Fruit fly (Drosophila melanogaster) whole organism, prepupa: ENCODE measurements around the gene RpL13A.

Experiments used
- Blimp-1 ChIP-seq: fragments of 200-800 bp; sonication (Bioruptor generic); optimal IDR thresholded peaks from 3 replicates; lab custom pipeline; 2017; ENCODE audit warnings: missing biosample characterization, missing genetic modification characterization, mild to moderate bottlenecking, moderate library complexity, missing genetic modification reagents
- CG10631 ChIP-seq: fragments of 200-800 bp; sonication (Bioruptor generic); optimal IDR thresholded peaks from 2 replicates; lab custom pipeline; 2016; ENCODE audit warnings: missing biosample characterization, missing genetic modification characterization
- CG10669 ChIP-seq: fragments of 200-800 bp; sonication (Bioruptor generic); optimal IDR thresholded peaks from 3 replicates; lab custom pipeline; 2018; ENCODE audit warnings: missing biosample characterization, mild to moderate bottlenecking, missing genetic modification characterization, moderate library complexity
- CG11294 ChIP-seq: fragments of 200-800 bp; sonication (Bioruptor generic); IDR thresholded peaks from 2 replicates; pipeline ENCODE4 v1.3.6; 2022; ENCODE audit warnings: missing biosample characterization, missing genetic modification characterization
- CG11762 ChIP-seq: fragments of 200-800 bp; sonication (Bioruptor generic); optimal IDR thresholded peaks from 3 replicates; lab custom pipeline; 2016; ENCODE audit warnings: missing biosample characterization, missing genetic modification characterization; ENCODE audit not compliant: insufficient read depth
- CG11902 ChIP-seq: fragments of 200-800 bp; sonication (Bioruptor generic); optimal IDR thresholded peaks from 3 replicates; lab custom pipeline; 2016; ENCODE audit warnings: missing biosample characterization, missing genetic modification characterization
- CG15336 ChIP-seq: fragments of 200-800 bp; sonication (Bioruptor generic); IDR thresholded peaks from 2 replicates; pipeline ENCODE4 v1.3.6; 2022; ENCODE audit warnings: missing biosample characterization, missing genetic modification characterization
- CG1621 ChIP-seq: fragments of 200-800 bp; sonication (Bioruptor generic); optimal IDR thresholded peaks from 3 replicates; lab custom pipeline; 2018; ENCODE audit warnings: missing biosample characterization, mild to moderate bottlenecking, missing genetic modification characterization
- CG3032 ChIP-seq: fragments of 200-800 bp; optimal IDR thresholded peaks from 2 replicates; lab custom pipeline; 2019; ENCODE audit warnings: missing biosample characterization, mild to moderate bottlenecking, missing genetic modification characterization, moderate library complexity
- CG31627 ChIP-seq: fragments of 200-800 bp; sonication (Bioruptor generic); optimal IDR thresholded peaks from 3 replicates; lab custom pipeline; 2016; ENCODE audit warnings: missing biosample characterization, missing genetic modification characterization
- CG32006 ChIP-seq: fragments of 200-800 bp; sonication (Bioruptor generic); optimal IDR thresholded peaks from 3 replicates; lab custom pipeline; 2017; ENCODE audit warnings: missing biosample characterization, mild to moderate bottlenecking, missing genetic modification characterization
- CG34406 ChIP-seq: fragments of 200-800 bp; sonication (Bioruptor generic); optimal IDR thresholded peaks from 3 replicates; lab custom pipeline; 2016; ENCODE audit warnings: missing biosample characterization, missing genetic modification characterization
- CG4318 ChIP-seq: fragments of 200-800 bp; sonication (Bioruptor generic); optimal IDR thresholded peaks from 3 replicates; lab custom pipeline; 2017; ENCODE audit warnings: missing biosample characterization, mild to moderate bottlenecking, missing genetic modification characterization
- CG6163 ChIP-seq: fragments of 200-800 bp; sonication (Bioruptor generic); IDR thresholded peaks from 3 replicates; pipeline ENCODE4 v1.3.6; 2022; ENCODE audit warnings: missing biosample characterization, missing genetic modification characterization
- CG6276 ChIP-seq: fragments of 200-800 bp; sonication (Bioruptor generic); optimal IDR thresholded peaks from 2 replicates; lab custom pipeline; 2017; ENCODE audit warnings: missing biosample characterization, mild to moderate bottlenecking, missing genetic modification characterization
- CG6808 ChIP-seq: fragments of 200-800 bp; sonication (Bioruptor generic); optimal IDR thresholded peaks from 3 replicates; lab custom pipeline; 2017; ENCODE audit warnings: missing biosample characterization, missing genetic modification characterization, mild to moderate bottlenecking, moderate library complexity, missing genetic modification reagents
- CG8319 ChIP-seq: fragments of 200-800 bp; sonication (Bioruptor generic); optimal IDR thresholded peaks from 3 replicates; lab custom pipeline; 2016; ENCODE audit warnings: missing biosample characterization, missing genetic modification characterization
- Eip93F ChIP-seq: fragments of 200-800 bp; sonication (Bioruptor generic); optimal IDR thresholded peaks from 2 replicates; lab custom pipeline; 2016; ENCODE audit warnings: missing biosample characterization, mild to moderate bottlenecking, missing genetic modification characterization
- Ets21C ChIP-seq: fragments of 200-800 bp; sonication (Bioruptor generic); optimal IDR thresholded peaks from 3 replicates; lab custom pipeline; 2016; ENCODE audit warnings: missing biosample characterization, missing genetic modification characterization
- Ets96B ChIP-seq: fragments of 200-800 bp; optimal IDR thresholded peaks from 2 replicates; lab custom pipeline; 2019; ENCODE audit warnings: missing biosample characterization, mild to moderate bottlenecking, missing genetic modification characterization, moderate library complexity
- Hr38 ChIP-seq: sonication (Bioruptor generic); optimal IDR thresholded peaks from 2 replicates; lab custom pipeline; 2016; ENCODE audit warnings: missing biosample characterization, missing genetic modification characterization
- Hr39 ChIP-seq: fragments of 200-800 bp; sonication (Bioruptor generic); optimal IDR thresholded peaks from 2 replicates; lab custom pipeline; 2016; ENCODE audit warnings: missing biosample characterization, missing genetic modification characterization
- Hr4 ChIP-seq: fragments of 200-800 bp; sonication (Bioruptor generic); optimal IDR thresholded peaks from 3 replicates; lab custom pipeline; 2016; ENCODE audit warnings: missing biosample characterization, missing genetic modification characterization
- Met ChIP-seq: fragments of 200-800 bp; sonication (Bioruptor generic); optimal IDR thresholded peaks from 3 replicates; lab custom pipeline; 2016; ENCODE audit warnings: missing biosample characterization, missing genetic modification characterization
- OdsH ChIP-seq: fragments of 200-800 bp; sonication (Bioruptor generic); optimal IDR thresholded peaks from 3 replicates; lab custom pipeline; 2016; ENCODE audit warnings: missing biosample characterization, missing genetic modification characterization
- Smox ChIP-seq: fragments of 200-800 bp; sonication (Bioruptor generic); optimal IDR thresholded peaks from 3 replicates; lab custom pipeline; 2016; ENCODE audit warnings: missing biosample characterization, missing genetic modification characterization
- Sox14 ChIP-seq: fragments of 200-800 bp; sonication (Bioruptor generic); optimal IDR thresholded peaks from 3 replicates; lab custom pipeline; 2016; ENCODE audit warnings: missing biosample characterization, missing genetic modification characterization
- Sox15 ChIP-seq: fragments of 200-800 bp; sonication (Bioruptor generic); optimal IDR thresholded peaks from 3 replicates; lab custom pipeline; 2016; ENCODE audit warnings: missing biosample characterization, missing genetic modification characterization
- achi ChIP-seq: fragments of 200-800 bp; sonication (Bioruptor generic); optimal IDR thresholded peaks from 3 replicates; lab custom pipeline; 2016; ENCODE audit warnings: missing biosample characterization, missing genetic modification characterization
- acj6 ChIP-seq: fragments of 200-800 bp; sonication (Bioruptor generic); optimal IDR thresholded peaks from 3 replicates; lab custom pipeline; 2016; ENCODE audit warnings: missing biosample characterization, missing genetic modification characterization
- dac ChIP-seq: fragments of 200-800 bp; sonication (Bioruptor generic); optimal IDR thresholded peaks from 2 replicates; lab custom pipeline; 2017; ENCODE audit warnings: missing biosample characterization, mild to moderate bottlenecking, missing genetic modification characterization
- esn ChIP-seq: fragments of 200-800 bp; sonication (Bioruptor generic); optimal IDR thresholded peaks from 2 replicates; lab custom pipeline; 2016; ENCODE audit warnings: missing biosample characterization, mild to moderate bottlenecking, missing genetic modification characterization, moderate library complexity
- fd59A ChIP-seq: fragments of 200-800 bp; sonication (Bioruptor generic); optimal IDR thresholded peaks from 2 replicates; lab custom pipeline; 2017; ENCODE audit warnings: missing biosample characterization, mild to moderate bottlenecking, missing genetic modification characterization, missing genetic modification reagents
- fd85E ChIP-seq: fragments of 200-800 bp; sonication (Bioruptor generic); optimal IDR thresholded peaks from 3 replicates; lab custom pipeline; 2016; ENCODE audit warnings: missing biosample characterization, missing genetic modification characterization
- fkh ChIP-seq: fragments of 200-800 bp; sonication (Bioruptor generic); optimal IDR thresholded peaks from 3 replicates; lab custom pipeline; 2017; ENCODE audit warnings: missing biosample characterization, mild to moderate bottlenecking, missing genetic modification characterization, moderate library complexity
- lz ChIP-seq: fragments of 200-800 bp; sonication (Bioruptor generic); optimal IDR thresholded peaks from 3 replicates; lab custom pipeline; 2016; ENCODE audit warnings: missing biosample characterization, missing genetic modification characterization
- net ChIP-seq: fragments of 200-800 bp; sonication (Bioruptor generic); optimal IDR thresholded peaks from 3 replicates; lab custom pipeline; 2016; ENCODE audit warnings: missing biosample characterization, missing genetic modification characterization
- pdm3 ChIP-seq: fragments of 200-800 bp; sonication (Bioruptor generic); optimal IDR thresholded peaks from 3 replicates; lab custom pipeline; 2016; ENCODE audit warnings: missing biosample characterization, missing genetic modification characterization
- salr ChIP-seq, 2 experiments: fragments of 200-800 bp; sonication (Bioruptor generic); optimal IDR thresholded peaks; 3 replicates each; lab custom pipeline; 2016 to 2018; ENCODE audit warnings: missing biosample characterization in 2 of 2, missing genetic modification characterization in 2 of 2, mild to moderate bottlenecking in 1 of 2
- spab ChIP-seq: fragments of 200-800 bp; sonication (Bioruptor generic); optimal IDR thresholded peaks from 2 replicates; lab custom pipeline; 2017; ENCODE audit warnings: missing biosample characterization, mild to moderate bottlenecking, missing genetic modification characterization, missing genetic modification reagents
- ss ChIP-seq, 2 experiments: fragments of 200-800 bp; sonication (Bioruptor generic); optimal IDR thresholded peaks; 2 replicates in 1 of 2; 3 replicates in 1 of 2; lab custom pipeline; 2017 to 2018; ENCODE audit warnings: mild to moderate bottlenecking in 2 of 2, missing biosample characterization in 2 of 2, missing genetic modification characterization in 2 of 2, moderate library complexity in 1 of 2
- svp ChIP-seq: fragments of 200-800 bp; sonication (Bioruptor generic); peaks from one replicate; lab custom pipeline; 2016; ENCODE audit warnings: missing biosample characterization, missing genetic modification characterization
- topi ChIP-seq: fragments of 200-800 bp; sonication (Bioruptor generic); optimal IDR thresholded peaks from 3 replicates; lab custom pipeline; 2016; ENCODE audit warnings: missing biosample characterization, missing genetic modification characterization
- vri ChIP-seq: fragments of 200-800 bp; sonication (Bioruptor generic); optimal IDR thresholded peaks from 3 replicates; lab custom pipeline; 2016; ENCODE audit warnings: missing biosample characterization, mild to moderate bottlenecking, missing genetic modification characterization

Gene RpL13A

DNA sequence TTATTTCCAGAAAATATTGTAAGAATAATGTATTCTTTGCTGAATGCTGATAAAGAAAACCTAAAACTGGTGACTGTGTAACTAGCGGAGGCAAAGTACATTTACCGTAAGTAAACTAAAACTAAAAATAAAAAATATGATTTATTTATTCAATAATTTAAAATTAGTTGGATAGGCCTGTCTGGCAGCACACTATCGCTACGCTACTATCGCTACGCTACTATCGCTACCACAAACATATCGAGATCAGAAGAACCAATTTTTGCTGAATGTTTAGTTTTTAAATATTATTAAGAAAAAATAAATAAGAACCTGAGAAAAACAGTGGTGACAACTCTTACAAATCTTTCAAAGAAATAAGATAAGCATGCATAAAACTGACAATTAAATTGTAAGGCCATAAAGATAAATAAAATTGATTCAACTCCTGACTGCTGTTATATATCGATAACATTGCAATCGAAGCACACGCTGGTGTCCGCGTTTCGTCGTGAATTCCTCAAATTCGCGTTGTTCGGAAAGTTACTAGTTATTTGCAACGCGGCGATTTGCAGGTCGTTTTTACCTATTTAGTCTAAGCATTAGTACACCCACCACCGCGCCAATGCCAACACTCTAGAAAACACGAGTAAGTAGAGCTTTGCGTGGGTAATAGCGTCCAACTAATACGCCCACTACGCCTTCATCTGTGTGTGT is 36.1 kb downstream of the RpL13A start, which contains the start of gene Wdr33 (continued):
- TF ChIP-seq salr (GFP tag; optimal IDR thresholded peaks at IDR 0.05; lab: Kevin White, UChicago) (no peak), CG11902 (GFP tag; lab: Kevin White, UChicago) (peak; percentile 48), fd59A (GFP tag; lab: Kevin White, UChicago) (no peak), pdm3 (GFP tag; lab: Kevin White, UChicago) (no peak), svp (GFP tag; lab: Kevin White, UChicago) (peak; percentile 68), Hr4 (peak; percentile 45), Eip93F (GFP tag; lab: Kevin White, UChicago) (no peak), CG8319 (GFP tag; lab: Kevin White, UChicago) (peak; percentile 6), CG15336 (GFP tag; lab: Robert Waterston, UW) (no peak)

DNA sequence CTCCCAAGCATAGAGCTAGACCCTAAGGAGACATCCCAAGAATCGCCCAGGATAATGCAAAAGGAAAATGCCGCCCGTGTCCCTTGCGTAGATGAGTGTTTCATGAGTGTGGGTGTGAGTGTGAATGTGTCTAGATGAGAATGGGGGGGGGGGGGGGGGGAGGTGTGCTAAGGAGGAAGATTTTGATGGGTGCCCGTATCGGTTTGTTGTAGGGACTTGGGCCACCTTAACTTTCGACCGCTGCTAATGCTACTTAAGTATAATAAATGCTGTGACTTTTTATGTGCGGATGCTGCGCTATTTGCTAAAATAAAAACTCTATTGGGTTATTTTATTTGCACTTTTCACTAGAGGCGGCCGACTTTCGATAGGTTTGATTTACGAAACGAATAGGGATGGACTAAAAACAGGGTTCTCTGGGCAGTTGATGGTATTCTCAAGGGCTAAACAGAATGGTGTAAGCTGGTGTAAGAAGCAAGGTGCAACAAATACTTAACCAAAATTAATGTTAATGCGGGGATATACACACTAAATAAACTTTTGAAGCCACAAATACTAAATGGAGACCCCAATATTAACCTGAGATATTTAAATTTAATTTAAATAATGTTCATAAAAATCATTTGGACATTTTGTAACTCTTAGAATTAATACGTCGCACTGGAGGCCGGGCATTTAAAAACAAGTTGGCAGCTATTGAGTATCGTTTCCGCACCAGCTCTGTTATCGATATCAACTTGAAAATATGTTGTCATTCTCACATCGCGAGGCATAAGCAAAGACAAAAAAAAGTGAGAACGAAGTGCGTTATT is 44.9 kb downstream of the RpL13A start, which contains the start of the genes Xe7 and Atg17:
Gene Xe7 (minus strand): TSS at position 407 of the 812 bp plus-strand sequence.
Gene Atg17 (plus strand): TSS at position 786 of the 812 bp plus-strand sequence.
- peak; percentile 55 for TF ChIP-seq Hr38 (GFP tag; lab: Kevin White, UChicago)
- peak; percentile 91 for TF ChIP-seq topi (GFP tag; lab: Kevin White, UChicago)
- peak; percentile 93 for TF ChIP-seq CG4318 (GFP tag; lab: Kevin White, UChicago)
- peak; percentile 87 for TF ChIP-seq Eip93F (GFP tag; lab: Kevin White, UChicago)
- TF ChIP-seq Sox15 (GFP tag; lab: Kevin White, UChicago), result peak; percentile 95
- peak; percentile 76 for TF ChIP-seq fkh
- TF ChIP-seq vri (GFP tag; lab: Kevin White, UChicago), result peak; percentile 73
- TF ChIP-seq esn (GFP tag; lab: Kevin White, UChicago), result peak; percentile 92
- peak; percentile 89 for TF ChIP-seq Sox14
- peak; percentile 95 for TF ChIP-seq Hr39 (GFP tag; lab: Kevin White, UChicago)
- TF ChIP-seq achi (GFP tag; lab: Kevin White, UChicago), result peak; percentile 92
- no peak for TF ChIP-seq CG6276 (GFP tag; lab: Kevin White, UChicago)
- TF ChIP-seq CG1621 (tag; lab: Kevin White, UChicago), result peak; percentile 78
- peak; percentile 27 to 80 for TF ChIP-seq ss (GFP tag; optimal IDR thresholded peaks at IDR 0.05; lab: Kevin White, UChicago)
- TF ChIP-seq net (GFP tag; lab: Kevin White, UChicago), result peak; percentile 83
- TF ChIP-seq Smox (GFP tag; lab: Kevin White, UChicago), result peak; percentile 91
- TF ChIP-seq CG15336 (GFP tag; lab: Robert Waterston, UW), result peak; percentile 77
- TF ChIP-seq CG34406 (GFP tag; lab: Kevin White, UChicago), result peak; percentile 90
- peak; percentile 75 to 94 for TF ChIP-seq salr (GFP tag; optimal IDR thresholded peaks at IDR 0.05; lab: Kevin White, UChicago)
- peak; percentile 93 for TF ChIP-seq lz (GFP tag; lab: Kevin White, UChicago)
- TF ChIP-seq dac (GFP tag; lab: Kevin White, UChicago), result peak; percentile 88
- peak; percentile 88 for TF ChIP-seq CG6163
- TF ChIP-seq acj6 (GFP tag; lab: Kevin White, UChicago), result peak; percentile 94
- TF ChIP-seq CG11902 (GFP tag; lab: Kevin White, UChicago), result peak; percentile 94
- no peak for TF ChIP-seq spab (GFP tag; lab: Kevin White, UChicago)
- TF ChIP-seq fd85E, result peak; percentile 81
- peak; percentile 92 for TF ChIP-seq CG8319 (GFP tag; lab: Kevin White, UChicago)
- TF ChIP-seq CG31627, result peak; percentile 95
- peak; percentile 96 for TF ChIP-seq OdsH
- peak; percentile 84 for TF ChIP-seq Ets96B (tag; lab: Kevin White, UChicago)
- TF ChIP-seq Met (GFP tag; lab: Kevin White, UChicago), result peak; percentile 90
- peak; percentile 94 for TF ChIP-seq Hr4
- peak; percentile 94 for TF ChIP-seq CG3032 (tag; lab: Kevin White, UChicago)
- peak; percentile 83 for TF ChIP-seq fd59A (GFP tag; lab: Kevin White, UChicago)
- peak; percentile 97 for TF ChIP-seq CG10631 (GFP tag; lab: Kevin White, UChicago)
- peak; percentile 76 for TF ChIP-seq Blimp-1 (GFP tag; lab: Kevin White, UChicago)
- TF ChIP-seq Ets21C, result peak; percentile 94
- TF ChIP-seq CG32006, result peak; percentile 94
- TF ChIP-seq CG11762 (GFP tag; lab: Kevin White, UChicago), result peak; percentile 76
- peak; percentile 88; the same call in 1 of the 2 replicates for TF ChIP-seq CG11294 (GFP tag; lab: Robert Waterston, UW)
- TF ChIP-seq CG6808 (GFP tag; lab: Kevin White, UChicago), result peak; percentile 76
- TF ChIP-seq pdm3 (GFP tag; lab: Kevin White, UChicago), result peak; percentile 94
- TF ChIP-seq svp (GFP tag; lab: Kevin White, UChicago), result peak; percentile 96
- peak; percentile 86 for TF ChIP-seq CG10669
